Fruit fly (Drosophila melanogaster): ENCODE measurements around the gene rept.

DNA sequence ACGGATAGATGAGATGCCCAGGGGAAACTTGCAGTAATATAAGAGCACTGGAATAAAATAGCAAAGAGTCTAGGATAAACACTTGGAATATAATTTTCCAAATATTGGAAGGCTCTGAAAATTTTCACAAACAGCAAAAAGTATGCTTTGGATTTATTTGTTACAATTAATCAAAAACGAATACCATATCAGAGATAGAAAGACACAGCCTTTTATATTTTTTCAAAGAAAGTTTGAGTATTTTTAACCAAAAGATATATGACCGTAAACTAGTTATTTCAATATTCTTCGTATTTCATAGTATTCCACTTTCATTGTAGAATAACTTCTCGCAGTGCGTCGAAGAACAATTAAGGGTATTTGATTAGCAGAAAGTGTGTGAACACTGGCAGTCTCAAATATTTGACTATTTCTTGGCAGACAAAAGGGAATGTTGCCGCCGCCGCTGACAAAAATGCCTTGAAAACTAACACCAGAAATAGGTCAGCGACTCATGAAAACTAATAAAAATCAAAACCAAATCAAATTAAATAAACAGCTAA lies 26.2 kb upstream of the rept start:
- TF ChIP-seq Crg-1 (GFP tag; optimal IDR thresholded peaks at IDR 0.05) (no peak), cnc (optimal IDR thresholded peaks at IDR 0.05) (no peak), bab1 (GFP tag; optimal IDR thresholded peaks at IDR 0.05) (no peak), CG7045 (GFP tag; optimal IDR thresholded peaks at IDR 0.05) (no peak), CG1620 (GFP tag; optimal IDR thresholded peaks at IDR 0.05) (no peak), ovo (GFP tag; optimal IDR thresholded peaks at IDR 0.05) (no peak)

Measured in whole organism, adult.